Fruit fly (Drosophila melanogaster) whole organism, embryonic: ENCODE measurements around the gene CG14805.

Experiments used
- Adf1 ChIP-seq: fragments of 200-800 bp; sonication (Bioruptor generic); IDR thresholded peaks from 2 replicates; pipeline ENCODE4 v1.3.6; 2022; ENCODE audit warnings: missing biosample characterization, missing genetic modification characterization
- Antp ChIP-seq: fragments of 200-800 bp; sonication (Bioruptor generic); optimal IDR thresholded peaks from 3 replicates; lab custom pipeline; 2016; ENCODE audit warnings: missing biosample characterization, missing genetic modification characterization
- Atf3 ChIP-seq: fragments of 200-800 bp; sonication (Bioruptor generic); optimal IDR thresholded peaks from 3 replicates; lab custom pipeline; 2016; ENCODE audit warnings: missing biosample characterization, missing genetic modification characterization
- Awh ChIP-seq: fragments of 200-800 bp; sonication (Bioruptor generic); IDR thresholded peaks from 2 replicates; pipeline ENCODE4, ENCODE4 v1.3.6; 2022; ENCODE audit warnings: missing biosample characterization, missing genetic modification characterization
- Blimp-1 ChIP-seq: fragments of 200-800 bp; sonication (Bioruptor generic); optimal IDR thresholded peaks from 3 replicates; lab custom pipeline; 2018; ENCODE audit warnings: missing biosample characterization, missing genetic modification characterization, mild to moderate bottlenecking, moderate library complexity, missing genetic modification reagents
- CG10979 ChIP-seq: fragments of 200-800 bp; sonication (Bioruptor generic); optimal IDR thresholded peaks from 2 replicates; lab custom pipeline; 2018; ENCODE audit warnings: missing biosample characterization, mild to moderate bottlenecking, missing genetic modification characterization, moderate library complexity
- CG11085 ChIP-seq: fragments of 200-800 bp; sonication (Bioruptor generic); IDR thresholded peaks from 2 replicates; pipeline ENCODE4 v1.3.6; 2022; ENCODE audit warnings: missing biosample characterization, missing genetic modification characterization
- CG1233 ChIP-seq: fragments of 200-800 bp; sonication (Bioruptor generic); optimal IDR thresholded peaks from 4 replicates; lab custom pipeline; 2018; ENCODE audit warnings: missing biosample characterization, mild to moderate bottlenecking, missing genetic modification characterization
- CG12659 ChIP-seq: fragments of 200-800 bp; sonication (Bioruptor generic); optimal IDR thresholded peaks from 3 replicates; lab custom pipeline; 2017; ENCODE audit warnings: mild to moderate bottlenecking, missing biosample characterization, missing genetic modification reagents, missing genetic modification characterization
- CG15269 ChIP-seq: fragments of 200-800 bp; sonication (Bioruptor generic); optimal IDR thresholded peaks from 2 replicates; lab custom pipeline; 2018; ENCODE audit warnings: missing biosample characterization, mild to moderate bottlenecking, missing genetic modification characterization, moderate library complexity
- CG2120 ChIP-seq: fragments of 200-800 bp; sonication (Bioruptor generic); optimal IDR thresholded peaks from 3 replicates; lab custom pipeline; 2016; ENCODE audit warnings: missing biosample characterization, missing genetic modification characterization
- CG2712 ChIP-seq: fragments of 200-800 bp; optimal IDR thresholded peaks from 3 replicates; lab custom pipeline; 2019; ENCODE audit warnings: missing biosample characterization, mild to moderate bottlenecking, missing genetic modification characterization, moderate library complexity
- CG2889 ChIP-seq: fragments of 200-800 bp; sonication (Bioruptor generic); IDR thresholded peaks from 3 replicates; pipeline ENCODE4 v1.3.6; 2022; ENCODE audit warnings: missing biosample characterization, missing genetic modification characterization
- CG31388 ChIP-seq: fragments of 200-800 bp; sonication (Bioruptor generic); optimal IDR thresholded peaks from 2 replicates; lab custom pipeline; 2016; ENCODE audit warnings: missing biosample characterization, missing genetic modification characterization
- CG34224 ChIP-seq: fragments of 200-800 bp; sonication (Bioruptor generic); IDR thresholded peaks from 3 replicates; pipeline ENCODE4 v1.3.6; 2022; ENCODE audit warnings: missing biosample characterization, missing genetic modification characterization; ENCODE audit not compliant: partially characterized antibody
- CG3995 ChIP-seq: fragments of 200-800 bp; sonication (Bioruptor generic); optimal IDR thresholded peaks from 3 replicates; lab custom pipeline; 2016; ENCODE audit warnings: missing biosample characterization, missing genetic modification characterization
- CG4328 ChIP-seq: fragments of 200-800 bp; sonication (Bioruptor generic); optimal IDR thresholded peaks from 3 replicates; lab custom pipeline; 2017; ENCODE audit warnings: missing biosample characterization, missing genetic modification reagents, missing genetic modification characterization
- CG6654 ChIP-seq: fragments of 200-800 bp; sonication (Bioruptor generic); optimal IDR thresholded peaks from 2 replicates; lab custom pipeline; 2017; ENCODE audit warnings: missing biosample characterization, mild to moderate bottlenecking, missing genetic modification characterization
- CG6689 ChIP-seq: fragments of 200-800 bp; sonication (Bioruptor generic); IDR thresholded peaks from 2 replicates; pipeline ENCODE4 v1.3.6; 2022; ENCODE audit warnings: missing biosample characterization, missing genetic modification characterization
- CG8388 ChIP-seq: fragments of 200-800 bp; sonication (Bioruptor generic); optimal IDR thresholded peaks from 2 replicates; lab custom pipeline; 2019; ENCODE audit warnings: missing biosample characterization, mild to moderate bottlenecking, missing genetic modification characterization, moderate library complexity
- CG9609 ChIP-seq: fragments of 200-800 bp; sonication (Bioruptor generic); optimal IDR thresholded peaks from 3 replicates; lab custom pipeline; 2016; ENCODE audit warnings: missing biosample characterization, missing genetic modification characterization
- Doc2 ChIP-seq: fragments of 200-800 bp; sonication (Bioruptor generic); IDR thresholded peaks from 2 replicates; pipeline ENCODE4 v1.3.6; 2022; ENCODE audit warnings: missing biosample characterization, missing genetic modification characterization
- Gsc ChIP-seq: fragments of 200-800 bp; sonication (Bioruptor generic); IDR thresholded peaks from 2 replicates; pipeline ENCODE4 v1.3.6; 2022; ENCODE audit warnings: missing biosample characterization, missing genetic modification characterization
- Myb ChIP-seq: fragments of 200-800 bp; sonication (Bioruptor generic); optimal IDR thresholded peaks from 2 replicates; lab custom pipeline; 2016; ENCODE audit warnings: missing biosample characterization, missing genetic modification characterization
- Opbp ChIP-seq: fragments of 200-800 bp; sonication (Bioruptor generic); IDR thresholded peaks from 3 replicates; pipeline ENCODE4 v1.3.6; 2022; ENCODE audit warnings: missing biosample characterization, missing genetic modification characterization; ENCODE audit not compliant: partially characterized antibody
- Sin3A ChIP-seq: fragments of >200 bp; optimal IDR thresholded peaks from 2 replicates; lab custom pipeline; 2018
- amos ChIP-seq: fragments of 200-800 bp; sonication (Bioruptor generic); IDR thresholded peaks from 2 replicates; pipeline ENCODE4 v1.3.6; 2022; ENCODE audit warnings: missing biosample characterization, missing genetic modification characterization; ENCODE audit not compliant: partially characterized antibody
- ap ChIP-seq: fragments of 200-800 bp; sonication (Bioruptor generic); IDR thresholded peaks from 2 replicates; pipeline ENCODE4 v1.3.6; 2022; ENCODE audit warnings: missing biosample characterization, missing genetic modification characterization
- bab2 ChIP-seq: fragments of 200-800 bp; sonication (Bioruptor generic); optimal IDR thresholded peaks from 2 replicates; lab custom pipeline; 2016; ENCODE audit warnings: missing biosample characterization, missing genetic modification characterization
- bbx ChIP-seq: fragments of 200-800 bp; sonication (Bioruptor generic); IDR thresholded peaks from 2 replicates; pipeline ENCODE4 v1.3.6; 2022; ENCODE audit warnings: missing biosample characterization, missing genetic modification characterization; ENCODE audit not compliant: partially characterized antibody
- btn ChIP-seq: fragments of 200-800 bp; sonication (Bioruptor generic); optimal IDR thresholded peaks from 2 replicates; lab custom pipeline; 2016; ENCODE audit warnings: missing biosample characterization, missing genetic modification characterization
- dati ChIP-seq: fragments of 200-800 bp; sonication (Bioruptor generic); IDR thresholded peaks from 2 replicates; pipeline ENCODE4 v1.3.6; 2022; ENCODE audit warnings: missing biosample characterization, missing genetic modification characterization
- jigr1 ChIP-seq: fragments of 200-800 bp; sonication (Bioruptor generic); IDR thresholded peaks from 3 replicates; pipeline ENCODE4 v1.3.6; 2022; ENCODE audit warnings: missing biosample characterization, missing genetic modification characterization
- kay ChIP-seq: fragments of 200-800 bp; sonication (Bioruptor generic); optimal IDR thresholded peaks from 2 replicates; lab custom pipeline; 2016; ENCODE audit warnings: missing biosample characterization, missing genetic modification characterization
- klu ChIP-seq: fragments of 200-800 bp; sonication (Bioruptor generic); IDR thresholded peaks from 2 replicates; pipeline ENCODE4 v1.3.6; 2022; ENCODE audit warnings: missing biosample characterization, missing genetic modification characterization
- odd ChIP-seq: fragments of 200-800 bp; sonication (Bioruptor generic); optimal IDR thresholded peaks from 2 replicates; lab custom pipeline; 2017; ENCODE audit warnings: missing biosample characterization, mild to moderate bottlenecking, missing genetic modification characterization
- pan ChIP-seq, 4 experiments: fragments of >200 bp in 3 of 4; fragments of 200-800 bp in 1 of 4; sonication (Bioruptor generic) in 1 of 4; optimal IDR thresholded peaks in 3 of 4; IDR thresholded peaks in 1 of 4; 2 replicates each; pipeline versions ENCODE4 v1.3.6 to Lab custom; 2017 to 2022; ENCODE audit warnings: missing biosample characterization in 2 of 4, missing genetic modification characterization in 2 of 4, mixed read lengths in 1 of 4
- phol ChIP-seq: fragments of 200-800 bp; sonication (Bioruptor generic); optimal IDR thresholded peaks from 3 replicates; lab custom pipeline; 2018; ENCODE audit warnings: missing biosample characterization, mild to moderate bottlenecking, missing genetic modification characterization, moderate library complexity
- pzg ChIP-seq: fragments of 200-800 bp; sonication (Bioruptor generic); optimal IDR thresholded peaks from 3 replicates; lab custom pipeline; 2018; ENCODE audit warnings: missing biosample characterization, mild to moderate bottlenecking, missing genetic modification characterization, moderate library complexity
- repo ChIP-seq: fragments of 200-800 bp; sonication (Bioruptor generic); optimal IDR thresholded peaks from 2 replicates; lab custom pipeline; 2016; ENCODE audit warnings: missing biosample characterization, missing genetic modification characterization
- sc ChIP-seq, 3 experiments: fragments of >200 bp in 2 of 3; fragments of 200-800 bp in 1 of 3; sonication (Bioruptor generic) in 1 of 3; optimal IDR thresholded peaks; 2 replicates in 2 of 3; 3 replicates in 1 of 3; lab custom pipeline; 2017; ENCODE audit warnings: mild to moderate bottlenecking in 1 of 3, missing biosample characterization in 1 of 3, missing genetic modification characterization in 1 of 3, missing genetic modification reagents in 1 of 3
- schlank ChIP-seq: fragments of 200-800 bp; sonication (Bioruptor generic); optimal IDR thresholded peaks from 2 replicates; lab custom pipeline; 2018; ENCODE audit warnings: missing biosample characterization, mild to moderate bottlenecking, missing genetic modification characterization
- scrt ChIP-seq: fragments of 200-800 bp; sonication (Bioruptor generic); optimal IDR thresholded peaks from 2 replicates; lab custom pipeline; 2018; ENCODE audit warnings: missing biosample characterization, mild to moderate bottlenecking, missing genetic modification characterization, moderate library complexity
- so ChIP-seq: fragments of 200-800 bp; sonication (Bioruptor generic); IDR thresholded peaks from 3 replicates; pipeline ENCODE4 v1.3.6; 2022; ENCODE audit warnings: missing biosample characterization, missing genetic modification characterization
- sug ChIP-seq: fragments of 200-800 bp; optimal IDR thresholded peaks from 2 replicates; lab custom pipeline; 2019; ENCODE audit warnings: missing biosample characterization, mild to moderate bottlenecking, missing genetic modification characterization, moderate library complexity
- tna ChIP-seq: fragments of 200-800 bp; sonication (Bioruptor generic); IDR thresholded peaks from 2 replicates; pipeline ENCODE4 v1.3.6; 2022; ENCODE audit warnings: missing biosample characterization, missing genetic modification characterization; ENCODE audit not compliant: partially characterized antibody
- usp ChIP-seq: fragments of >200 bp; optimal IDR thresholded peaks from 2 replicates; lab custom pipeline; 2017; ENCODE audit warnings: missing biosample characterization, missing genetic modification characterization
- vfl ChIP-seq: fragments of 200-800 bp; sonication (Bioruptor generic); optimal IDR thresholded peaks from 2 replicates; lab custom pipeline; 2016; ENCODE audit warnings: missing biosample characterization, missing genetic modification characterization
- wek ChIP-seq: fragments of 200-800 bp; sonication (Bioruptor generic); optimal IDR thresholded peaks from 3 replicates; lab custom pipeline; 2018; ENCODE audit warnings: missing biosample characterization, mild to moderate bottlenecking, missing genetic modification characterization, moderate library complexity

CG14805 gene

DNA sequence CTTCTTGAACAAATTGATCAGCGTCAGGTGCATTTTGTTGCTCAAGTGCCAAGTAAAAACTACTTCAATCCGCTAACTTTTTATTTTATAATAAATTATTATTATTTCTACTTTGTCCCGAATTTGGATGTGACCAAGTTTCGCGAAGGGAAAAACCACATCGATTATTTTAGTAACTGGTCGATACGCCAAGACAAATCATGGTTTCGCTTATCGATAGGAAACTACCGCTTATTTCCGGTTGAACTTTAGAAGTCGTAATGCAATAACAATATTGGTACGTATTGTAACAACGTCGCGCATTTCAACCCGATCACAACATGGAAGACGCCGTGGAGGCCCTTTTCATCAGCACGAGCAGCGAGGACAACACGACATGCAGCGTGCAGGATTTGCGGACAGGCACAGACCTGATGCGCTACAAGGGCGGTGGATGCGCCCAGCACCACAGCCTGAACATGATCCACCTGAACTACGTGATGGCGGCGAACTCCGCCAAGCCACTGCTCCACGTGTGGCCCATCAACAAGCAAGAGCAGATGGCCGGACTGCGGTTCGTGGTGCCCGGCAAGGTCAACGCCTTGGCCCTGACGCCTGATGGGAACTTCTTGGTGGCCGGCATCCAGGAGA lies at the start of gene CG14805, which contains the start of gene CG14817:
Gene CG14805, plus strand, starts transcription at position 211 of the 630 bp plus-strand sequence.
Gene CG14817, minus strand, starts transcription at position 164 of the 630 bp plus-strand sequence.
- peak; percentile 69 for TF ChIP-seq phol (tag; lab: Kevin White, UChicago)
- TF ChIP-seq CG1233 (GFP tag; lab: Kevin White, UChicago) = peak; percentile 83
- peak; percentile 7 for TF ChIP-seq CG2120 (GFP tag; lab: Kevin White, UChicago)
- TF ChIP-seq CG6654 (GFP tag; lab: Kevin White, UChicago) = peak; percentile 33
- peak; percentile 72 for TF ChIP-seq sug (tag; lab: Kevin White, UChicago)
- TF ChIP-seq pzg = peak; percentile 65
- no peak for TF ChIP-seq pan (optimal IDR thresholded peaks at IDR 0.05; lab: Kevin White, UChicago)
- peak in 1 of 2 experiments; percentile 56 for TF ChIP-seq pan (GFP tag; optimal IDR thresholded peaks at IDR 0.05 in 1 of 2, IDR thresholded peaks at IDR 0.05 in 1 of 2)
- peak; percentile 70 for TF ChIP-seq Opbp (GFP tag; lab: Robert Waterston, UW)
- TF ChIP-seq Myb (GFP tag; lab: Kevin White, UChicago) = no peak
- TF ChIP-seq usp (GFP tag; lab: Kevin White, UChicago) = no peak
- peak; percentile 89 for TF ChIP-seq CG12659 (GFP tag; lab: Kevin White, UChicago)
- peak; percentile 76 for TF ChIP-seq scrt (GFP tag; lab: Kevin White, UChicago)
- 0 out of 3 replicates have a peak, but pooled peaks have one; percentile 29 for TF ChIP-seq so (GFP tag; lab: Robert Waterston, UW)
- no peak for TF ChIP-seq CG2889 (GFP tag; lab: Robert Waterston, UW)
- TF ChIP-seq Awh (GFP tag; lab: Robert Waterston, UW) = peak; percentile 46; the same call in 1 of the 2 replicates
- peak; percentile 20; the same call in 1 of the 2 replicates for TF ChIP-seq CG11085 (GFP tag; lab: Robert Waterston, UW)
- no peak; the same call in 1 of the 2 replicates for TF ChIP-seq Adf1
- no peak for TF ChIP-seq btn (GFP tag; lab: Kevin White, UChicago)
- no peak for TF ChIP-seq odd (GFP tag; lab: Kevin White, UChicago)
- peak; percentile 11 for TF ChIP-seq repo (GFP tag; lab: Kevin White, UChicago)
- TF ChIP-seq Atf3 (GFP tag; lab: Kevin White, UChicago) = no peak
- peak; percentile 85 for TF ChIP-seq schlank (tag; lab: Kevin White, UChicago)
- no peak for TF ChIP-seq ap (GFP tag; lab: Robert Waterston, UW)
- TF ChIP-seq CG4328 (GFP tag; lab: Kevin White, UChicago) = peak; percentile 88
- TF ChIP-seq CG6689 (GFP tag; lab: Robert Waterston, UW) = 0 out of 2 replicates have a peak, but pooled peaks have one; percentile 19
- TF ChIP-seq bab2 = no peak
- TF ChIP-seq klu (GFP tag; lab: Robert Waterston, UW) = no peak
- peak; percentile 54 for TF ChIP-seq CG3995 (GFP tag; lab: Kevin White, UChicago)
- peak; percentile 63 for TF ChIP-seq CG10979
- TF ChIP-seq CG34224 (GFP tag; lab: Robert Waterston, UW) = peak; percentile 67
- TF ChIP-seq CG15269 (tag; lab: Kevin White, UChicago) = peak; percentile 69
- TF ChIP-seq kay (GFP tag; lab: Kevin White, UChicago) = no peak
- peak; percentile 64 for TF ChIP-seq CG2712 (tag; lab: Kevin White, UChicago)
- no peak for TF ChIP-seq vfl
- no peak; the same call in 1 of the 2 replicates for TF ChIP-seq tna (GFP tag; lab: Robert Waterston, UW)
- peak; percentile 66 for TF ChIP-seq amos (GFP tag; lab: Robert Waterston, UW)
- TF ChIP-seq wek (GFP tag; lab: Kevin White, UChicago) = peak; percentile 85
- TF ChIP-seq Sin3A (lab: Kevin White, UChicago) = no peak
- peak; percentile 70 for TF ChIP-seq CG8388 (GFP tag; lab: Kevin White, UChicago)
- TF ChIP-seq CG9609 (GFP tag; lab: Kevin White, UChicago) = no peak
- TF ChIP-seq Doc2 = no peak
- no peak for TF ChIP-seq Blimp-1 (GFP tag; lab: Kevin White, UChicago)
- TF ChIP-seq bbx (GFP tag; lab: Robert Waterston, UW) = peak; percentile 61
- TF ChIP-seq Antp = no peak
- TF ChIP-seq CG31388 = no peak
- no peak for TF ChIP-seq jigr1
- TF ChIP-seq sc (optimal IDR thresholded peaks at IDR 0.05; lab: Kevin White, UChicago) = no peak
- TF ChIP-seq sc (GFP tag; optimal IDR thresholded peaks at IDR 0.05; lab: Kevin White, UChicago) = no peak
- no peak for TF ChIP-seq Gsc (GFP tag; lab: Robert Waterston, UW)
- TF ChIP-seq dati (GFP tag; lab: Robert Waterston, UW) = no peak
